Worm (Caenorhabditis elegans) whole organism, dauer: ENCODE measurements around the gene ttbk-6.

ENCODE experiments used
- unc-62 ChIP-seq: sonication (generic microtip); optimal IDR thresholded peaks from 2 replicates; lab custom pipeline; 2017; ENCODE audit warnings: missing biosample characterization, missing genetic modification reagents, missing genetic modification characterization

Gene ttbk-6

ce11 chrIII:5071509-5071908, 3.0 kb upstream of the ttbk-6 start, which contains the start of gene C45G9.12:
C45G9.12 (minus strand) TSS chrIII:5071609.
- TF ChIP-seq unc-62 (GFP tag; lab: Kevin White, UChicago): no peak

ce11 chrIII:5076569-5076968, 2.1 kb downstream of the ttbk-6 start:
- TF ChIP-seq unc-62 (GFP tag; lab: Kevin White, UChicago): no peak

- no peak for TF ChIP-seq unc-62 (GFP tag; lab: Kevin White, UChicago)
These were observed 2.8 kb downstream of the ttbk-6 start, which contains the start of gene alh-1 for ce11 chrIII:5077150-5077814. alh-1 (plus strand) TSS chrIII:5077764.

- no peak for TF ChIP-seq unc-62 (GFP tag; lab: Kevin White, UChicago)
These were observed 3.6 kb downstream of the ttbk-6 start for ce11 chrIII:5078062-5078461.

- no peak for TF ChIP-seq unc-62 (GFP tag; lab: Kevin White, UChicago)
These were observed 6.4 kb downstream of the ttbk-6 start for ce11 chrIII:5080700-5081572.

ce11 chrIII:5081573-5081823, 7.0 kb downstream of the ttbk-6 start, which contains the start of gene cox-6A:
cox-6A (plus strand) TSS chrIII:5081724.
- TF ChIP-seq unc-62 (GFP tag; lab: Kevin White, UChicago): no peak

- TF ChIP-seq unc-62 (GFP tag; lab: Kevin White, UChicago): no peak
These were observed 8.8 kb downstream of the ttbk-6 start for ce11 chrIII:5083304-5083703.

- TF ChIP-seq unc-62 (GFP tag; lab: Kevin White, UChicago): no peak
These were observed 11.0 kb downstream of the ttbk-6 start, which contains the start of gene cah-1 for ce11 chrIII:5085529-5085928. cah-1 (minus strand) TSS chrIII:5085629.

ce11 chrIII:5089489-5089888, 15.0 kb downstream of the ttbk-6 start:
- TF ChIP-seq unc-62 (GFP tag; lab: Kevin White, UChicago): no peak

ce11 chrIII:5092345-5092744, 17.8 kb downstream of the ttbk-6 start:
- no peak for TF ChIP-seq unc-62 (GFP tag; lab: Kevin White, UChicago)

- TF ChIP-seq unc-62 (GFP tag; lab: Kevin White, UChicago): no peak
These were observed 20.0 kb downstream of the ttbk-6 start, which contains the start of gene F54D8.10 for ce11 chrIII:5094506-5094905. F54D8.10 (plus strand) TSS chrIII:5094806.

- no peak for TF ChIP-seq unc-62 (GFP tag; lab: Kevin White, UChicago)
These were observed 22.2 kb downstream of the ttbk-6 start for ce11 chrIII:5096741-5097140.

ce11 chrIII:5098740-5099276, 24.3 kb downstream of the ttbk-6 start:
- TF ChIP-seq unc-62 (GFP tag; lab: Kevin White, UChicago): no peak

ce11 chrIII:5099500-5099899, 25.0 kb downstream of the ttbk-6 start:
- no peak for TF ChIP-seq unc-62 (GFP tag; lab: Kevin White, UChicago)

ce11 chrIII:5102616-5103015, 28.1 kb downstream of the ttbk-6 start, which contains the start of gene F54D8.6:
F54D8.6 (plus strand) TSS chrIII:5102985.
- no peak for TF ChIP-seq unc-62 (GFP tag; lab: Kevin White, UChicago)

- TF ChIP-seq unc-62 (GFP tag; lab: Kevin White, UChicago): no peak
These were observed 31.0 kb downstream of the ttbk-6 start for ce11 chrIII:5105485-5105884.
